Fruit fly (Drosophila melanogaster): ENCODE data around the gene CG8833.

The CG8833 gene

DNA sequence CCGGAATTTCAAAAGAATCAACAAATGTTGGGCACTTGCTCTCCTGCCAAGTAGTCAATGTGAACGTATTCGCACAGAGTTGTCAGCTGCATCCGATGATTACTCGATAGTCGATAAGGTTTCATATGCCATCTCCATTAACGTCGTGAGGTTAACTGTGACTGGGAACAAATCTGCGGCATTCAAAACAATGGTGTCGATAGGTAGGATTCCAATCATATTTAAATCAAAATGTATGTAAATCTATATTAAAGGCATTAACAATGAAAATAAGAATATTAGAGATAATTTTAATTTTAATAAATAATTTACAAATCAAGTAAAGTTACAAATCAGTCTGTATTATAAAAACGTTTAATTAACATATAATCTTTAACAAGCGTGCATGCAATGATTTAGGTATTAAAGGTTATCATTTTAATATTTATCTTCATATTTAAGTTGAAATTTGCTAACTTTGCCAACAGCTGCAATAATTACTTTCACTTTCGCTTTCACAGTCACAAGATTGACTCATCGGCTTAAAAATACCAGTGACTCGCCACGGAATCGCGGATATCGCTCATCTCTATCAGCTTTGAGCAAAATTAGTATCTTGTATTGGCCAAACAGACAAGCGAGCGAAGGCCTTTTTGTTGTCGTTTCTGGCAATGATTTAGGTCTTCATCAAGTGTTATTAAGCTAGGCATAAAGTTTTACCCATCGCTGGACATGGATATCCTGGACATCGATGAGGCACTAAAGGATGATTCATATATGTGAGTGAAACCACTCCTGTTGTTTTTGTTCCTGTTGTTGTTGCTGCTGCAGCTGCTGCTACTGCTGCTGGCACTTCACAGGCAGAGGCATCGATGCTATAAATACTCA is 36.1 kb upstream of the CG8833 start, which contains the start of the genes Meics, Nxf3 and ssp2 (continued):
- TF ChIP-seq CG4404 (GFP tag; IDR thresholded peaks at IDR 0.05) (no peak), CG32767 (GFP tag; IDR thresholded peaks at IDR 0.05) (no peak), Fer1 (GFP tag; optimal IDR thresholded peaks at IDR 0.05) (no peak), Dll (GFP tag; IDR thresholded peaks at IDR 0.05; ENCODE audit: partially characterized antibody) (peak; percentile 64; the same call in 3 of the 4 replicates), gsb (GFP tag; IDR thresholded peaks at IDR 0.05) (no peak), Bdp1 (GFP tag; optimal IDR thresholded peaks at IDR 0.05) (no peak), prd (optimal IDR thresholded peaks at IDR 0.05) (no peak), prd (GFP tag; IDR thresholded peaks at IDR 0.05) (peak; percentile 39; the same call in 1 of the 3 replicates), CG14710 (tag; optimal IDR thresholded peaks at IDR 0.05) (peak; percentile 88), psq (GFP tag; optimal IDR thresholded peaks at IDR 0.05) (no peak), CG17802 (tag; optimal IDR thresholded peaks at IDR 0.05) (no peak), sob (GFP tag; IDR thresholded peaks at IDR 0.05) (no peak; the same call in 1 of the 2 replicates), CG32532 (GFP tag; IDR thresholded peaks at IDR 0.05) (peak; percentile 36; the same call in 1 of the 2 replicates), D19B (GFP tag; optimal IDR thresholded peaks at IDR 0.05) (no peak), CG16815 (GFP tag; optimal IDR thresholded peaks at IDR 0.05) (no peak), CG6689 (GFP tag; IDR thresholded peaks at IDR 0.05) (no peak), cad (GFP tag; optimal IDR thresholded peaks at IDR 0.05) (no peak), CG15073 (GFP tag; optimal IDR thresholded peaks at IDR 0.05) (no peak), CG15514 (GFP tag; optimal IDR thresholded peaks at IDR 0.05) (no peak), CG30403 (GFP tag; optimal IDR thresholded peaks at IDR 0.05) (peak; percentile 60), Side (GFP tag; optimal IDR thresholded peaks at IDR 0.05) (no peak), CG31388 (GFP tag; optimal IDR thresholded peaks at IDR 0.05) (no peak), CTCF (GFP tag; optimal IDR thresholded peaks at IDR 0.05) (no peak), Dbx (GFP tag; IDR thresholded peaks at IDR 0.05) (0 out of 3 replicates have a peak, but pooled peaks have one; percentile 21), dpn (GFP tag; optimal IDR thresholded peaks at IDR 0.05) (peak in 1 of 2 experiments; percentile 20), CG12744 (GFP tag; optimal IDR thresholded peaks at IDR 0.05) (no peak), Oli (tag; optimal IDR thresholded peaks at IDR 0.05) (no peak), so (GFP tag; IDR thresholded peaks at IDR 0.05) (no peak), CG10565 (GFP tag; optimal IDR thresholded peaks at IDR 0.05) (no peak), Stat92E (GFP tag; optimal IDR thresholded peaks at IDR 0.05) (no peak), CG13123 (GFP tag; optimal IDR thresholded peaks at IDR 0.05) (no peak), gce (GFP tag; IDR thresholded peaks at IDR 0.05) (no peak), CG1602 (GFP tag; optimal IDR thresholded peaks at IDR 0.05) (no peak), dan (GFP tag; IDR thresholded peaks at IDR 0.05) (no peak), Sin3A (optimal IDR thresholded peaks at IDR 0.05) (peak; percentile 13), Trl (optimal IDR thresholded peaks at IDR 0.05) (no peak), Trl (GFP tag; optimal IDR thresholded peaks at IDR 0.05) (no peak), YL-1 (GFP tag; optimal IDR thresholded peaks at IDR 0.05) (peak; percentile 29), CG34376 (GFP tag; optimal IDR thresholded peaks at IDR 0.05) (no peak), Aef1 (GFP tag; IDR thresholded peaks at IDR 0.05) (no peak; the same call in 2 of the 3 replicates), CG7928 (GFP tag; optimal IDR thresholded peaks at IDR 0.05) (no peak), chm (GFP tag; IDR thresholded peaks at IDR 0.05) (peak; percentile 63), Sry-δ (GFP tag; optimal IDR thresholded peaks at IDR 0.05) (peak; percentile 87), dati (GFP tag; IDR thresholded peaks at IDR 0.05) (no peak), Nf-YC (tag; optimal IDR thresholded peaks at IDR 0.05) (no peak), bowl (GFP tag; IDR thresholded peaks at IDR 0.05) (no peak), mirr (GFP tag; optimal IDR thresholded peaks at IDR 0.05) (no peak), CG4730 (GFP tag; IDR thresholded peaks at IDR 0.05) (no peak), Asciz (GFP tag; optimal IDR thresholded peaks at IDR 0.05) (no peak), lmd (GFP tag; IDR thresholded peaks at IDR 0.05) (no peak), sug (tag; optimal IDR thresholded peaks at IDR 0.05) (peak; percentile 40), CG7963 (GFP tag; IDR thresholded peaks at IDR 0.05; ENCODE audit: partially characterized antibody) (peak; percentile 65)

Data from whole organism, embryonic.